Worm (Caenorhabditis elegans) whole organism, L2 larva: ENCODE data around the gene rexd-1.
A peak's percentile ranks its signal among the peaks of the same experiment; 100 is the strongest.

Experiments
- C34F6.9 ChIP-seq: fragments of 150-350 bp; optimal IDR thresholded peaks from 2 replicates; lab custom pipeline; 2014; ENCODE audit warnings: missing biosample characterization, missing genetic modification characterization
- F13H6.1 ChIP-seq: sonication (generic microtip); optimal IDR thresholded peaks from 2 replicates; lab custom pipeline; 2016; ENCODE audit warnings: missing genetic modification characterization, missing compliant biosample characterization
- R02D3.7 ChIP-seq: fragments of 150-350 bp; optimal IDR thresholded peaks from 2 replicates; lab custom pipeline; 2014; ENCODE audit warnings: missing biosample characterization, missing genetic modification characterization
- Y55F3AM.14 ChIP-seq: fragments of 200-800 bp; sonication (Bioruptor generic); optimal IDR thresholded peaks from 2 replicates; lab custom pipeline; 2018; ENCODE audit warnings: mild to moderate bottlenecking, missing genetic modification characterization, missing compliant biosample characterization
- ZK546.5 ChIP-seq: sonication (generic microtip); optimal IDR thresholded peaks from 2 replicates; lab custom pipeline; 2017; ENCODE audit warnings: missing biosample characterization, missing genetic modification characterization
- aly-2 ChIP-seq: fragments of 150-350 bp; optimal IDR thresholded peaks from 2 replicates; lab custom pipeline; 2014; ENCODE audit warnings: missing biosample characterization, missing genetic modification characterization
- ama-1 ChIP-seq: fragments of 150-350 bp; optimal IDR thresholded peaks from 2 replicates; lab custom pipeline; 2018; ENCODE audit warnings: inconsistent platforms
- blmp-1 ChIP-seq: sonication (generic microtip); optimal IDR thresholded peaks from 2 replicates; lab custom pipeline; 2017; ENCODE audit warnings: missing genetic modification characterization, mild to moderate bottlenecking, missing compliant biosample characterization, antibody characterized with exemption, moderate library complexity; ENCODE audit not compliant: insufficient read depth
- ceh-16 ChIP-seq: fragments of 150-350 bp; optimal IDR thresholded peaks from 2 replicates; lab custom pipeline; 2014; ENCODE audit warnings: missing biosample characterization, missing genetic modification characterization
- crh-2 ChIP-seq: sonication (generic microtip); optimal IDR thresholded peaks from 2 replicates; lab custom pipeline; 2017; ENCODE audit warnings: missing biosample characterization, missing genetic modification characterization
- elt-1 ChIP-seq: fragments of 150-350 bp; optimal IDR thresholded peaks from 2 replicates; lab custom pipeline; 2014; ENCODE audit warnings: missing biosample characterization, missing genetic modification characterization
- fos-1 ChIP-seq: fragments of 150-350 bp; optimal IDR thresholded peaks from 2 replicates; lab custom pipeline; 2014; ENCODE audit warnings: missing biosample characterization, missing genetic modification characterization
- gmeb-1 ChIP-seq: fragments of 150-350 bp; optimal IDR thresholded peaks from 2 replicates; lab custom pipeline; 2014; ENCODE audit warnings: missing biosample characterization, missing genetic modification characterization
- lin-11 ChIP-seq: fragments of 150-350 bp; sonication (generic microtip); optimal IDR thresholded peaks from 2 replicates; lab custom pipeline; 2014; ENCODE audit warnings: missing biosample characterization, missing genetic modification characterization, inconsistent platforms, mixed read lengths
- lin-13 ChIP-seq: fragments of 150-350 bp; optimal IDR thresholded peaks from 2 replicates; lab custom pipeline; 2014; ENCODE audit warnings: missing biosample characterization, missing genetic modification reagents, missing genetic modification characterization
- lsy-2 ChIP-seq, 2 experiments: fragments of 150-350 bp in 1 of 2; sonication (generic microtip) in 1 of 2; optimal IDR thresholded peaks; 2 replicates each; lab custom pipeline; 2014 to 2017; ENCODE audit warnings: missing biosample characterization in 2 of 2, missing genetic modification characterization in 2 of 2
- mab-5 ChIP-seq: fragments of 150-350 bp; optimal IDR thresholded peaks from 2 replicates; lab custom pipeline; 2014; ENCODE audit warnings: missing biosample characterization, missing genetic modification characterization
- mdl-1 ChIP-seq, 2 experiments: fragments of 150-350 bp in 1 of 2; sonication (generic microtip) in 1 of 2; optimal IDR thresholded peaks; 2 replicates each; lab custom pipeline; 2017; ENCODE audit warnings: missing biosample characterization in 2 of 2, missing genetic modification characterization in 2 of 2
- nhr-11 ChIP-seq: fragments of 150-350 bp; optimal IDR thresholded peaks from 2 replicates; lab custom pipeline; 2014; ENCODE audit warnings: missing biosample characterization, missing genetic modification characterization
- nhr-12 ChIP-seq: fragments of 150-350 bp; optimal IDR thresholded peaks from 2 replicates; lab custom pipeline; 2014; ENCODE audit warnings: missing biosample characterization, missing genetic modification characterization
- nhr-129 ChIP-seq: fragments of 150-350 bp; optimal IDR thresholded peaks from 2 replicates; lab custom pipeline; 2014; ENCODE audit warnings: missing biosample characterization, missing genetic modification characterization
- nhr-21 ChIP-seq: fragments of 150-350 bp; optimal IDR thresholded peaks from 2 replicates; lab custom pipeline; 2014; ENCODE audit warnings: missing biosample characterization, missing genetic modification characterization
- nhr-25 ChIP-seq: fragments of 150-350 bp; sonication (generic microtip); optimal IDR thresholded peaks from 3 replicates; lab custom pipeline; 2014; ENCODE audit warnings: missing biosample characterization, missing genetic modification characterization
- nhr-6 ChIP-seq: fragments of 150-350 bp; optimal IDR thresholded peaks from 2 replicates; lab custom pipeline; 2014; ENCODE audit warnings: missing biosample characterization, missing genetic modification characterization
- nhr-77 ChIP-seq: fragments of 150-350 bp; optimal IDR thresholded peaks from 2 replicates; lab custom pipeline; 2014; ENCODE audit warnings: missing biosample characterization, missing genetic modification characterization
- peb-1 ChIP-seq: fragments of 150-350 bp; optimal IDR thresholded peaks from 2 replicates; lab custom pipeline; 2014; ENCODE audit warnings: missing biosample characterization, missing genetic modification characterization
- sem-4 ChIP-seq: fragments of 150-350 bp; optimal IDR thresholded peaks from 2 replicates; lab custom pipeline; 2014; ENCODE audit warnings: missing biosample characterization, missing genetic modification reagents, missing genetic modification characterization
- skn-1 ChIP-seq: sonication (generic microtip); optimal IDR thresholded peaks from 2 replicates; lab custom pipeline; 2017; ENCODE audit warnings: missing biosample characterization, missing genetic modification characterization
- sma-3 ChIP-seq: sonication (generic microtip); optimal IDR thresholded peaks from 2 replicates; lab custom pipeline; 2016; ENCODE audit warnings: missing genetic modification reagents, missing genetic modification characterization, missing compliant biosample characterization
- sma-9 ChIP-seq, 2 experiments: fragments of 150-350 bp in 1 of 2; sonication (generic microtip) in 1 of 2; optimal IDR thresholded peaks; 2 replicates each; lab custom pipeline; 2014 to 2016; ENCODE audit warnings: missing genetic modification characterization in 2 of 2, mild to moderate bottlenecking in 1 of 2, missing biosample characterization in 1 of 2, missing compliant biosample characterization in 1 of 2, missing genetic modification reagents in 1 of 2, moderate library complexity in 1 of 2
- unc-55 ChIP-seq: fragments of 150-350 bp; sonication (generic microtip); optimal IDR thresholded peaks from 3 replicates; lab custom pipeline; 2014; ENCODE audit warnings: missing biosample characterization, missing genetic modification reagents, missing genetic modification characterization
- zag-1 ChIP-seq: fragments of 150-350 bp; optimal IDR thresholded peaks from 2 replicates; lab custom pipeline; 2014; ENCODE audit warnings: missing biosample characterization, missing genetic modification characterization
- ztf-1 ChIP-seq: fragments of 200-800 bp; sonication (Bioruptor generic); conservative IDR thresholded peaks from 2 replicates; pipeline ENCODE4 v1.3.6; 2022; ENCODE audit warnings: missing genetic modification characterization, missing compliant biosample characterization
- ztf-4 ChIP-seq: fragments of 150-350 bp; optimal IDR thresholded peaks from 2 replicates; lab custom pipeline; 2014; ENCODE audit warnings: missing biosample characterization, missing genetic modification characterization

The rexd-1 gene

DNA sequence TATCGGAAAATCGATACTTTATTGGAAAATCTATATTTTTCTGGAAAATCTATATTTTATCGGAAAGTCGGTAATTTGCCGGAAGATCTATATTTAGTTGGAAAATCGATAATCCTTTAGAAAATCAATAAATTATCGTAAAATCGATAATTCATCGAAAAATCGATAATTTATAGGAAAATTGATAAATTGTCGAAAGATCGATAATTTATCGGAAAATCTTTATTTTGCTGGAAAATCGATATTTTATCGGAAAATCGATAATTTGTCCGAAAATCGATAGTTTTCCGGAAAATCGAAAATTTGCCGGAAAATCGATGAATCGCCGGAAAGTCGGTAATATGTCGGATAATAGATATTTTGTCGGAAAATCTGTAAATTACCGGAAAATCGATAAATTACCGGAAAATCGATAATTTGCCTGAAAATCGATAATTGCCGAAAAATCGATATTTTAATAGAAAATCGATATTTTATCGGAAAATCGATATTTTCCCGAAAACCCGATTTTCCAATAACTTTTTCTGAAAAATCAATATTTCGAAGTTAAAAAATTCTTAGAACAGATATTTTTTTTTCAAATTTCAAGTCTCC is 28.8 kb upstream of the rexd-1 start:
- no peak for TF ChIP-seq sma-3 (GFP tag; lab: Kevin White, UChicago)
- no peak for TF ChIP-seq lin-11 (tag; lab: Kevin White, UChicago)
- TF ChIP-seq ZK546.5 (tag; lab: Kevin White, UChicago) = no peak
- peak; percentile 9 for TF ChIP-seq zag-1 (tag; lab: Kevin White, UChicago)
- TF ChIP-seq C34F6.9 (tag; lab: Kevin White, UChicago) = no peak

DNA sequence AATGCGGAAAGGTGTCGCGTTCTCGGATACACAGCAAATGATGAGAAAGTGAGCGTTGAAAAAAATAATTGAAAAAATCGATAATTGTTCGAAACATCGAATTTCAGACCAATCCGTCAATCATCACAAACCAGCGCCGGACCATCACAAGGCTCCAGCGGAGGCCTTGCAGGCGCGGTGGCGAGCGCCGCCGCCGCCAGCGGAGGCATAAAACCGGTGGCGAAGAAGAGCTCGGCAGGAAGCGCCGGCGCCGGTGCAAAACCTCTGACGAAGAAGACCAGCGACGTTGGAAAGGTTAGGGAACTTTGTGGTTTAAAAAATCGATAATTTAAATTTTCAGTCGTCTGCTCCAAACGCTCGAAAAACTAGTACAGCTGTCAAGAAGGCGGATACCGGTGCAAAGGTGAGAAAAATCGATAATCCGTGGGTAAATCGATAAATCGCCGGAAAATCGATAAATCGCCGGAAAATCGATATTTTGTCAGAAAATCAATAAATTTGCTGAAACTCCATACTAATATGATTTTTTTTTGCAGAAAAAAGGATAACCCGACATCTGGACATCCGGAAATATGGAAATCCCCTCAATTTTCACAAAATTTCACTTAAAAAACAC is 28.0 kb upstream of the rexd-1 start:
- TF ChIP-seq nhr-129 (no peak), gmeb-1 (tag; lab: Kevin White, UChicago) (no peak), R02D3.7 (tag; lab: Kevin White, UChicago) (no peak), aly-2 (tag; lab: Kevin White, UChicago) (no peak), ztf-1 (no peak), ceh-16 (tag; lab: Kevin White, UChicago) (no peak), ztf-4 (no peak)

ce11 chrIII:1814285-1814684 is 20.0 kb upstream of the rexd-1 start:
- no peak for TF ChIP-seq peb-1 (tag; lab: Kevin White, UChicago)
- TF ChIP-seq zag-1 (tag; lab: Kevin White, UChicago) = no peak
- no peak for TF ChIP-seq mdl-1 (tag; optimal IDR thresholded peaks at IDR 0.05; lab: Kevin White, UChicago)
- no peak for TF ChIP-seq skn-1 (tag; lab: Kevin White, UChicago)
- TF ChIP-seq nhr-77 = no peak
- TF ChIP-seq, all 48 proteins: peak for 0

ce11 chrIII:1818001-1818655 is 16.2 kb upstream of the rexd-1 start, which contains the start of gene clp-4:
TSS of gene clp-4 (minus strand) at chrIII:1818323.
- TF ChIP-seq lsy-2 (tag; optimal IDR thresholded peaks at IDR 0.05; lab: Kevin White, UChicago) = peak in 1 of 2 experiments; percentile 29
- TF ChIP-seq elt-1 = peak; percentile 42
- no peak for TF ChIP-seq nhr-11 (tag; lab: Kevin White, UChicago)
- TF ChIP-seq nhr-25 (tag; lab: Kevin White, UChicago) = peak; percentile 52
- no peak for TF ChIP-seq zag-1 (tag; lab: Kevin White, UChicago)
- TF ChIP-seq unc-55 = peak; percentile 6
- no peak for TF ChIP-seq mdl-1 (tag; optimal IDR thresholded peaks at IDR 0.05; lab: Kevin White, UChicago)

DNA sequence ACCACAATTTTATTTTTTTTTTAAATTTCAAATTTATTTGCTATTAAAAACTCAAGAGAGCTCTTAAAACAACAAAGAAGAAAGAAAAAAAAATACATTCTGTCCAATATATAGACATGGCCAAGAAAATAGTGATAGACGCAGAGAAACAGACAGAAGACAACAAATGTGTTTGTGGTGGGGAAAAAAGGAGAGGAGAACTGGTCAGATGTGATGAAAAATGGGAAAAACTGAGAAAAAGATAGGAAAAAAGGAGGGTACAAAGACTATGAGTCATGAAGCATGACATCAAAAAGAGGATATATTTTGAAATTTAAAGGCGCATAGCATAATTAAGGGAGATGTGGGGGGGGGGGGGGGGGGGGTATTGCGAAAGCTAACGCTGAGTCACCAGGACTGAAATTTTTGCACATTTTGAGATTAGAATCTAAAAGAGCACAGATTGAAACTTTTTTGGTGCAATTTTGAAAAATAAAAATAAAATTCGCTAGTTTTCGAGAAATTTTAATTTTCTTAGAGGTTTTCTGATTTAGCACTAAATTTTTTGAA is 15.2 kb upstream of the rexd-1 start:
- TF ChIP-seq sma-9 (GFP tag; optimal IDR thresholded peaks at IDR 0.05; lab: Kevin White, UChicago) = peak; percentile 58
- no peak for TF ChIP-seq sma-9 (tag; optimal IDR thresholded peaks at IDR 0.05; lab: Kevin White, UChicago)
- TF ChIP-seq lsy-2 (tag; optimal IDR thresholded peaks at IDR 0.05; lab: Kevin White, UChicago) = peak in 1 of 2 experiments; percentile 76
- no peak for TF ChIP-seq skn-1 (tag; lab: Kevin White, UChicago)
- no peak for TF ChIP-seq sem-4 (tag; lab: Kevin White, UChicago)
- TF ChIP-seq C34F6.9 (tag; lab: Kevin White, UChicago) = peak; percentile 84
- no peak for TF ChIP-seq nhr-6 (tag; lab: Kevin White, UChicago)
- no peak for TF ChIP-seq blmp-1
- TF ChIP-seq peb-1 (tag; lab: Kevin White, UChicago) = no peak
- peak; percentile 24 for TF ChIP-seq lin-13 (GFP tag; lab: Kevin White, UChicago)
- TF ChIP-seq mab-5 = peak; percentile 47
- TF ChIP-seq ama-1 (lab: Kevin White, UChicago) = no peak
- peak; percentile 53 for TF ChIP-seq crh-2 (tag; lab: Kevin White, UChicago)
- TF ChIP-seq F13H6.1 (tag; lab: Kevin White, UChicago) = no peak
- peak; percentile 41 for TF ChIP-seq zag-1 (tag; lab: Kevin White, UChicago)
- TF ChIP-seq nhr-21 (tag; lab: Kevin White, UChicago) = no peak
- peak; percentile 64 for TF ChIP-seq unc-55
- peak; percentile 73 for TF ChIP-seq fos-1 (tag; lab: Kevin White, UChicago)
- no peak for TF ChIP-seq nhr-12
- TF ChIP-seq Y55F3AM.14 (GFP tag; lab: Kevin White, UChicago) = no peak
- TF ChIP-seq nhr-129 = peak; percentile 43
- TF ChIP-seq nhr-11 (tag; lab: Kevin White, UChicago) = no peak
